Fruit fly (Drosophila melanogaster) Kc167 (cell line): ENCODE results near the gene CG17625.

Experiments
- Myc ChIP-seq: fragments of >200 bp; optimal IDR thresholded peaks from 2 replicates; lab custom pipeline; 2017; ENCODE audit warnings: missing external identifiers
- Sin3A ChIP-seq: fragments of >200 bp; optimal IDR thresholded peaks from 2 replicates; lab custom pipeline; 2018; ENCODE audit warnings: missing external identifiers
- h ChIP-seq: fragments of >200 bp; optimal IDR thresholded peaks from 3 replicates; lab custom pipeline; 2018; ENCODE audit warnings: missing external identifiers
- insv ChIP-seq: fragments of >200 bp; optimal IDR thresholded peaks from 3 replicates; lab custom pipeline; 2018; ENCODE audit warnings: missing external identifiers
- psq ChIP-seq: fragments of >200 bp; optimal IDR thresholded peaks from 2 replicates; lab custom pipeline; 2017; ENCODE audit warnings: missing external identifiers
- ttk ChIP-seq: sonication (Bioruptor generic); optimal IDR thresholded peaks from 2 replicates; lab custom pipeline; 2017; ENCODE audit warnings: missing external identifiers

The CG17625 gene

DNA sequence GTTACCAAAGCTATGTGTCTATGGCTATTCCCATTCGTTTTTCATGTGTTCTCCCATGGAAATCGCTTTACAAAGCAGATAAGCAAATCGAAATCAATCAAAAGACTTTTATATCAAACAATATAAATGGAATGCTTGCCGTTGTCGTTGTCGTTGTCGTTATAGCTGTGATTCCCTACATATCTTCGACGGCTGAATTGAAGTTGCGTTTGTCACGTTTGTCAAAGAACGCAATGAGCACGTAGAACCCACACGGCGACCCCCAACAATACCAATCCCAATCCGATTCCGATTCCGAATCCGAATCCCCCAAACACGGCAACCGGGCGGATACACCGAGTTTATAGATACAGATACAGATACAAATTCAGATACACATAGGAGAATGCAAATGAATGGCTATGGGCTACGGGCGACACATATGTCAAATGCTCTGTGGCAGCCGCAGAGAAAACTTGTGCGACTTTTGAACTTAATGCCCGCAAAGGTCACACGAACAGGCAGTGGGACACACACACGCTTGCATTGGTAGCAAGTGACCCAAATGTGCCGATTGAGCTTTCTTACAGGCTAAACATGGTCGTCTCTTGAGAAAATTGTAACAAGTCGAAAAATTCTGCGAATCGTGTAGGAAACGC is 16.7 kb upstream of the CG17625 start:
- TF ChIP-seq Myc (lab: Kevin White, UChicago) (no peak), ttk (lab: Kevin White, UChicago) (no peak), psq (lab: Kevin White, UChicago) (no peak), Sin3A (lab: Kevin White, UChicago) (no peak), insv (no peak), h (no peak)

- no peak for TF ChIP-seq h
- no peak for TF ChIP-seq Sin3A (lab: Kevin White, UChicago)
- no peak for TF ChIP-seq Myc (lab: Kevin White, UChicago)
- TF ChIP-seq psq (lab: Kevin White, UChicago): no peak
- no peak for TF ChIP-seq ttk (lab: Kevin White, UChicago)
- TF ChIP-seq insv: no peak
These were observed 13.8 kb upstream of the CG17625 start for dm6 chr3R:22672695-22673346.

DNA sequence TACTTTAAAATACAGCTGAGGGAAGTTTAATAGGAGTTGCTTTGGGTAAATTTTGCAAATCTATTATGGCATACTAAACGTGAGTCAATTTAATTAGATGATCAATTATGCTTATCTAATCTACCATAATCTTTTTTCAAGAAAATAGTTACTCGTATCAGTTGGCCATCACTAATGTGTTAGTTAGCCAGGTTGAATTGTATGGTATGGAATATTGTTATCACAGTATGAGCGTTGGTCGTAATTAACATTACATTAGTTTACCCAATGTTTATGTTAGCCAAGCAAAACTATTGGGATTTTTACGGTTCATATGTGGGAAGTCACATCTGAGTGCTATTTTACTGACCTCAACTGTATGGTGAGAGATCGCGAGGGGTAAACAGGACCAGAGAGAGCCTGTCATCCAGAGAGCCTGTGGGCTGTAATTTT is 13.1 kb upstream of the CG17625 start:
- no peak for TF ChIP-seq Myc (lab: Kevin White, UChicago)
- TF ChIP-seq insv: no peak
- no peak for TF ChIP-seq h
- no peak for TF ChIP-seq Sin3A (lab: Kevin White, UChicago)
- TF ChIP-seq psq (lab: Kevin White, UChicago): no peak

DNA sequence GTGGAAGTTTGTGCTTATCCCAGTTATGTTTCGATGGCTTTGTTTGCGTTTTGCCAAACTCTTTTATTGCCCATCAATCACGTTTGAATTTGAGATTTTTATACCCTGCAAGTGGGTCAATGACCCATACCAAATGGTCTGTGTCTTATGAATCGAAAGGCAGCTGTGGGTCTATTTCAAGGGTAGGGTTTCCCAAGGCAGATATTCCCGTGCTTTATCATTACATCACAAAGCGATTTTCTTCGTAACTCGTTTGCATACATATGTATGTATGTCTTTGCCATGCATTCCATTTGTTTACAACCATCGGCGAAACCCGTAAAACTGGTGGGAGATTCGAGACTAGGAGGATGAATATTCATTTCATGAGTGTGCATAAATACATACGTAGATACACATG is 11.2 kb upstream of the CG17625 start:
- no peak for TF ChIP-seq ttk (lab: Kevin White, UChicago)
- TF ChIP-seq insv: no peak
- no peak for TF ChIP-seq h

DNA sequence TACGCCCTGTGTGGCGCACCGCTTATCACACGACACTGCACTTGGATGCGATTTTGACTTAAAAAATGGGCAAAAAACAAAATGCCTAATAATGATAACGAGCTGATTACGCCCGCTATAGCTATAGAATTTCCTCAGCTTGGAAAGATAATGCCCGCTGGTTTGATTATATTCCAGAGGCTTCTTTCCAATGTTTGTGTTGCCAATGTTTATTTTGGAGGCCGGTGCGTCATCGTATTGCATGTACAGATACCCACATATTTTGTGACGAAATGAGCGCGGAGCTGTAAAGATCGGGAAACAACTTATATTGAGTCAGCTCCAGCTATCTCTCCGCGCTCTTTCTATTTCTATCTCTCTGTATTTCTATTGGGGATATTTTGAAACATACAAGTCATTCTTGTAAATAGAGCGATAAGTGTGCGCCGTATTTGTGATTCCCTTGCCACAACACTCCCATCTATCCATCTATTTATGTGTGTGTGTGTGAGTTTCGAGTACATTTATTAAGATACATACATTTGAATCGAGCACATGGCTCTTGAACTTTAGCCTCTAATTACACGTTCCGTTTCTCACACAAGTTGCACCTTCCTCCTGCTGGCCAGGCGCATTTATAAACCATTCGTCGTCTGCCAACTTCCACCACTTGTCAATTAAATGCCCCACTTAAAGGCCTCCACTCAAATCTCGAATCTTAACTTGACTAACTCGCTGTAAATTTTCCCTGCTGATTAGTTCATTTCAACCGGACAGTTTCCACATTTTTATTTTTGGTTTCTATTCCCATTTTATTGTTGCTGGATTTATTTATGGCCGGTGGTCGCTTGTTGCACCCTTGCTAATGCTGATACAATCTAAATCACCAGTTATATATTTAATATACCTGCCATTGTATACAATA is 2.4 kb upstream of the CG17625 start:
- TF ChIP-seq h (no peak), psq (lab: Kevin White, UChicago) (no peak), Sin3A (lab: Kevin White, UChicago) (no peak), Myc (lab: Kevin White, UChicago) (no peak), insv (no peak), ttk (lab: Kevin White, UChicago) (no peak)

dm6 chr3R:22684948-22685253 is 1.7 kb upstream of the CG17625 start:
- no peak for TF ChIP-seq insv
- TF ChIP-seq Myc (lab: Kevin White, UChicago): no peak
- TF ChIP-seq h: no peak
- no peak for TF ChIP-seq Sin3A (lab: Kevin White, UChicago)
- no peak for TF ChIP-seq ttk (lab: Kevin White, UChicago)
- TF ChIP-seq psq (lab: Kevin White, UChicago): no peak

dm6 chr3R:22690311-22690710 is 3.7 kb downstream of the CG17625 start, which contains the start of the genes wfs1 and Nup133:
TSS of gene wfs1 (minus strand) at chr3R:22690380.
TSS of gene Nup133 (plus strand) at chr3R:22690607.
- TF ChIP-seq psq (lab: Kevin White, UChicago): no peak
- no peak for TF ChIP-seq Myc (lab: Kevin White, UChicago)
- no peak for TF ChIP-seq h
- no peak for TF ChIP-seq Sin3A (lab: Kevin White, UChicago)
- TF ChIP-seq ttk (lab: Kevin White, UChicago): no peak

DNA sequence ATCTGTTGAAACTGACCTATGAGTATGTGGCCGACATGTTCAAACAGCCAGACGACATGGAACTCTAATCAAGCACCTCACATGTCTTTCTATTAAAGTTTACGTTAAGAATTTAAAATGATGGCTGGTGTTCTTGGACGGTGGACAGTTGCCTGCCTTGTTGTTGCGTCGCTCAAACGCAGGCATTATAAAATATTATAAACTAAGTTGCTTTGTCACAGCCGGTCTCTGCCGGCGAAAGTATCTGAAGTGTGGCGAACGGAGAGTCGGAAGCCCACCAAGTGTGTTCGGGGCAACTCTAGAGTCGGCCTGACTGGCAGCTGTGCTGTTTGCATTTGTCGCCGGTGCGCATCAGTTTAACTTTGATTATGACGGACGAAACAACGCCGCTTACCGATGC is 8.0 kb downstream of the CG17625 start, which contains the start of gene cd:
Gene cd (plus strand): TSS at position 301 of the 400 bp plus-strand sequence.
- TF ChIP-seq h (no peak), Myc (lab: Kevin White, UChicago) (no peak), ttk (lab: Kevin White, UChicago) (no peak)

DNA sequence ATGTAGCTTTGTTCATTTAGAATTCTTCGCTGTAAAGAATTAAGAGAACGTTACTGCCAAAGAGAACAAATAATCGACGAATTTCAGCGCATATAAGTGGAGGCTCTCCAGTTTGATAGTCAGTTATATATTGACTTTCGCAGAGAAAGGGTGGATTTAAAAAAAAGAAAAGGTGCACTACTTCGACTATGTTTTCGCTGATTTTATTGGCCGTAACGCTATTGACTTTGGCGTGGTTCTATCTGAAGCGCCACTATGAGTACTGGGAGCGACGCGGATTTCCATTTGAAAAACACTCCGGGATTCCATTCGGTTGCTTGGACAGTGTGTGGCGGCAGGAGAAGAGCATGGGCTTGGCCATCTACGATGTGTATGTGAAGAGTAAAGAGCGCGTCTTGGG is 11.6 kb downstream of the CG17625 start, which contains the start of gene Cyp6d4:
Gene Cyp6d4 (plus strand): TSS at position 112 of the 400 bp plus-strand sequence.
- TF ChIP-seq Sin3A (lab: Kevin White, UChicago) (no peak), ttk (lab: Kevin White, UChicago) (no peak), psq (lab: Kevin White, UChicago) (no peak), insv (no peak), h (no peak), Myc (lab: Kevin White, UChicago) (no peak)

dm6 chr3R:22701793-22702192 is 15.1 kb downstream of the CG17625 start, which contains the start of the genes CG6972 and CCAP:
TSS of gene CG6972 (plus strand) at chr3R:22702007.
TSS of gene CCAP (minus strand) at chr3R:22702084.
- TF ChIP-seq Sin3A (lab: Kevin White, UChicago) (no peak), h (no peak), insv (no peak), ttk (lab: Kevin White, UChicago) (no peak), psq (lab: Kevin White, UChicago) (no peak), Myc (lab: Kevin White, UChicago) (no peak)

DNA sequence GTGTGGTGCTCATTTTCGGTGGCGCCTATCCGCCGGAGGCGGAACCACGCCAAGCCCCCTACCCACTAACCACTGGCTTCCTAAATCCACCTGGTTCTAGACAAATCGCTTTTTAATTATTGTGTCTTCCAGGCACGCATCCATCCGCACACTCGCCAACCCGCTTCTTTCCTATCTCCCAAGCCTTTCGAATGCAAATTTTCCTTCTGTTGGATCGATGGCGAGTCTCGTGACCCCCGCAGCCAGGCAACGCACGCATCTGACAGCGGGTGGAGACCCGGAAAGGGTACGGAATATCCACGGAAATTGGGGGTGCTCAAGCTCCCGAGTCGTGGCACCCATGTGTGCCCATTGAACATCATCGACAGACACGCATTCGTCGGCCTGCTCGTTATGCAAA is 20.5 kb downstream of the CG17625 start, which contains the start of gene CG13842:
Gene CG13842 (minus strand): TSS at position 101 of the 400 bp plus-strand sequence.
- TF ChIP-seq Myc (lab: Kevin White, UChicago): no peak
- no peak for TF ChIP-seq h
- no peak for TF ChIP-seq psq (lab: Kevin White, UChicago)
- TF ChIP-seq ttk (lab: Kevin White, UChicago): no peak
- no peak for TF ChIP-seq insv
- TF ChIP-seq Sin3A (lab: Kevin White, UChicago): no peak

DNA sequence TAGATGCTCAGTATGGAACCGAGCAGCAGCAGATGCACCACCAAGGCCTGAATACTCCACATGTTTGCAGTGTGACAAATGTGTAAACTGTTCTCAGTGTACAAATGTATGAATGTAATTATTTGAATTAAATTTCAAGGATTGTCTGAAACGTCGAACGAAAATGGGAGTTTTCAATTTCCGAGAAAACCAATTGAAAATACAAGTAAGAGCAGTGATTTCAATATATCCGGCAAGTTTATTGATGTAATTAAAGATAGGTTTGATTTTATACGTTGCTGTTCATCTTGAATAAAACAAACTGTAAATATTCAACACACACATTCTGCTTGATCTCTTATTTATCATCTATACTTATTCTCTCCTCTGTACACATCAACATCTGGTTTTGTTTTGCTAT is 24.0 kb downstream of the CG17625 start, which contains the start of gene CG4907:
Gene CG4907 (minus strand): TSS at position 101 of the 400 bp plus-strand sequence.
- TF ChIP-seq psq (lab: Kevin White, UChicago): no peak
